Fruit fly (Drosophila melanogaster) whole organism, embryonic: ENCODE data around the gene Sec24CD.

ENCODE experiments used
- Awh ChIP-seq: fragments of 200-800 bp; sonication (Bioruptor generic); IDR thresholded peaks from 2 replicates; pipeline ENCODE4, ENCODE4 v1.3.6; 2022; ENCODE audit warnings: missing biosample characterization, missing genetic modification characterization
- Blimp-1 ChIP-seq: fragments of 200-800 bp; sonication (Bioruptor generic); optimal IDR thresholded peaks from 3 replicates; lab custom pipeline; 2018; ENCODE audit warnings: missing biosample characterization, missing genetic modification characterization, mild to moderate bottlenecking, moderate library complexity, missing genetic modification reagents
- CG10959 ChIP-seq: fragments of 200-800 bp; sonication (Bioruptor generic); IDR thresholded peaks from 2 replicates; pipeline ENCODE4 v1.3.6; 2022; ENCODE audit warnings: missing biosample characterization, missing genetic modification characterization
- CG11398 ChIP-seq: fragments of 200-800 bp; sonication (Bioruptor generic); optimal IDR thresholded peaks from 2 replicates; lab custom pipeline; 2016; ENCODE audit warnings: missing biosample characterization, missing genetic modification characterization
- CG15269 ChIP-seq: fragments of 200-800 bp; sonication (Bioruptor generic); optimal IDR thresholded peaks from 2 replicates; lab custom pipeline; 2018; ENCODE audit warnings: missing biosample characterization, mild to moderate bottlenecking, missing genetic modification characterization, moderate library complexity
- CG15601 ChIP-seq: fragments of 200-800 bp; sonication (Bioruptor generic); optimal IDR thresholded peaks from 3 replicates; lab custom pipeline; 2019; ENCODE audit warnings: missing biosample characterization, mild to moderate bottlenecking, missing genetic modification characterization, moderate library complexity
- CG18476 ChIP-seq: fragments of 200-800 bp; sonication (Bioruptor generic); optimal IDR thresholded peaks from 2 replicates; lab custom pipeline; 2016; ENCODE audit warnings: missing biosample characterization, mild to moderate bottlenecking, missing genetic modification characterization
- CG42726 ChIP-seq: fragments of 200-800 bp; sonication (Bioruptor generic); IDR thresholded peaks from 2 replicates; pipeline ENCODE4 v1.3.6; 2022; ENCODE audit warnings: missing biosample characterization, missing genetic modification characterization; ENCODE audit not compliant: partially characterized antibody
- CG4424 ChIP-seq: fragments of 200-800 bp; sonication (Bioruptor generic); optimal IDR thresholded peaks from 3 replicates; lab custom pipeline; 2016; ENCODE audit warnings: missing biosample characterization, missing genetic modification characterization
- CG6654 ChIP-seq: fragments of 200-800 bp; sonication (Bioruptor generic); optimal IDR thresholded peaks from 2 replicates; lab custom pipeline; 2017; ENCODE audit warnings: missing biosample characterization, mild to moderate bottlenecking, missing genetic modification characterization
- CG6683 ChIP-seq: fragments of 200-800 bp; sonication (Bioruptor generic); optimal IDR thresholded peaks from 2 replicates; lab custom pipeline; 2017; ENCODE audit warnings: missing biosample characterization, mild to moderate bottlenecking, missing genetic modification characterization, missing genetic modification reagents
- CG6765 ChIP-seq: fragments of 200-800 bp; sonication (Bioruptor generic); optimal IDR thresholded peaks from 3 replicates; lab custom pipeline; 2017; ENCODE audit warnings: missing biosample characterization, mild to moderate bottlenecking, missing genetic modification characterization
- CG7928 ChIP-seq: fragments of 200-800 bp; sonication (Bioruptor generic); optimal IDR thresholded peaks from 2 replicates; lab custom pipeline; 2017; ENCODE audit warnings: missing biosample characterization, mild to moderate bottlenecking, missing genetic modification characterization
- CG8089 ChIP-seq: fragments of 200-800 bp; sonication (Bioruptor generic); optimal IDR thresholded peaks from 3 replicates; lab custom pipeline; 2016; ENCODE audit warnings: missing biosample characterization, missing genetic modification characterization
- CG9609 ChIP-seq: fragments of 200-800 bp; sonication (Bioruptor generic); optimal IDR thresholded peaks from 3 replicates; lab custom pipeline; 2016; ENCODE audit warnings: missing biosample characterization, missing genetic modification characterization
- Chrac-16 ChIP-seq: fragments of 200-800 bp; sonication (Bioruptor generic); optimal IDR thresholded peaks from 3 replicates; lab custom pipeline; 2016; ENCODE audit warnings: missing biosample characterization, missing genetic modification characterization
- Dip3 ChIP-seq: fragments of 200-800 bp; sonication (Bioruptor generic); optimal IDR thresholded peaks from 3 replicates; lab custom pipeline; 2016; ENCODE audit warnings: missing biosample characterization, missing genetic modification characterization
- ERR ChIP-seq: fragments of 200-800 bp; sonication (Bioruptor generic); optimal IDR thresholded peaks from 2 replicates; lab custom pipeline; 2016; ENCODE audit warnings: missing biosample characterization, missing genetic modification characterization
- Ets97D ChIP-seq: fragments of 200-800 bp; sonication (Bioruptor generic); optimal IDR thresholded peaks from 3 replicates; lab custom pipeline; 2016; ENCODE audit warnings: missing biosample characterization, missing genetic modification characterization
- Fer2 ChIP-seq: fragments of 200-800 bp; sonication (Bioruptor generic); optimal IDR thresholded peaks from 2 replicates; lab custom pipeline; 2018; ENCODE audit warnings: missing biosample characterization, mild to moderate bottlenecking, missing genetic modification characterization, moderate library complexity
- HmgD ChIP-seq: fragments of 200-800 bp; sonication (Bioruptor generic); optimal IDR thresholded peaks from 3 replicates; lab custom pipeline; 2016; ENCODE audit warnings: missing biosample characterization, missing genetic modification characterization
- Max ChIP-seq: fragments of 200-800 bp; sonication (Bioruptor generic); optimal IDR thresholded peaks from 2 replicates; lab custom pipeline; 2016; ENCODE audit warnings: missing biosample characterization, mild to moderate bottlenecking, missing genetic modification characterization
- Oaz ChIP-seq: fragments of 200-800 bp; sonication (Bioruptor generic); IDR thresholded peaks from 2 replicates; pipeline ENCODE4 v1.3.6; 2022; ENCODE audit warnings: missing biosample characterization, missing genetic modification characterization
- Ravus ChIP-seq: fragments of 200-800 bp; sonication (Bioruptor generic); IDR thresholded peaks from 2 replicates; pipeline ENCODE4 v1.3.6; 2022; ENCODE audit warnings: missing biosample characterization, missing genetic modification characterization
- TFAM ChIP-seq: fragments of 200-800 bp; sonication (Bioruptor generic); optimal IDR thresholded peaks from 2 replicates; lab custom pipeline; 2017; ENCODE audit warnings: missing biosample characterization, missing genetic modification characterization, inconsistent platforms
- Xbp1 ChIP-seq: fragments of 200-800 bp; sonication (Bioruptor generic); optimal IDR thresholded peaks from 3 replicates; lab custom pipeline; 2016; ENCODE audit warnings: missing biosample characterization, mild to moderate bottlenecking, missing genetic modification characterization
- Xrp1 ChIP-seq: fragments of 200-800 bp; sonication (Bioruptor generic); IDR thresholded peaks from 2 replicates; pipeline ENCODE4 v1.3.6; 2022; ENCODE audit warnings: missing biosample characterization, missing genetic modification characterization
- ara ChIP-seq: fragments of 200-800 bp; sonication (Bioruptor generic); IDR thresholded peaks from 2 replicates; pipeline ENCODE4 v1.3.6; 2022; ENCODE audit warnings: missing biosample characterization, missing genetic modification characterization
- bowl ChIP-seq: fragments of 200-800 bp; sonication (Bioruptor generic); IDR thresholded peaks from 2 replicates; pipeline ENCODE4 v1.3.6; 2022; ENCODE audit warnings: missing biosample characterization, missing genetic modification characterization
- caup ChIP-seq: fragments of 200-800 bp; sonication (Bioruptor generic); optimal IDR thresholded peaks from 3 replicates; lab custom pipeline; 2017; ENCODE audit warnings: missing biosample characterization, mild to moderate bottlenecking, missing genetic modification characterization, moderate library complexity; ENCODE audit not compliant: severe bottlenecking
- crc ChIP-seq: fragments of 200-800 bp; sonication (Bioruptor generic); optimal IDR thresholded peaks from 2 replicates; lab custom pipeline; 2016; ENCODE audit warnings: missing biosample characterization, missing genetic modification characterization
- eve ChIP-seq, 2 experiments: fragments of >200 bp; optimal IDR thresholded peaks; 2 replicates each; lab custom pipeline; 2017; ENCODE audit warnings: missing biosample characterization in 2 of 2, missing genetic modification characterization in 2 of 2
- gce ChIP-seq: fragments of 200-800 bp; sonication (Bioruptor generic); IDR thresholded peaks from 3 replicates; pipeline ENCODE4 v1.3.6; 2022; ENCODE audit warnings: missing biosample characterization, missing genetic modification characterization
- gcm ChIP-seq: fragments of 200-800 bp; sonication (Bioruptor generic); optimal IDR thresholded peaks from 2 replicates; lab custom pipeline; 2019; ENCODE audit warnings: missing biosample characterization, mild to moderate bottlenecking, missing genetic modification characterization, moderate library complexity
- hkb ChIP-seq, 2 experiments: fragments of 200-800 bp in 1 of 2; fragments of >200 bp in 1 of 2; sonication (Bioruptor generic) in 1 of 2; IDR thresholded peaks in 1 of 2; optimal IDR thresholded peaks in 1 of 2; 2 replicates each; pipeline versions ENCODE4 v1.3.6 to Lab custom; 2017 to 2022; ENCODE audit warnings: missing biosample characterization in 1 of 2, missing genetic modification characterization in 1 of 2
- insv ChIP-seq, 2 experiments: fragments of 200-800 bp; sonication (Bioruptor generic); optimal IDR thresholded peaks; 3 replicates each; lab custom pipeline; 2016 to 2018; ENCODE audit warnings: missing biosample characterization in 2 of 2, missing genetic modification characterization in 2 of 2
- kay ChIP-seq: fragments of 200-800 bp; sonication (Bioruptor generic); optimal IDR thresholded peaks from 2 replicates; lab custom pipeline; 2016; ENCODE audit warnings: missing biosample characterization, missing genetic modification characterization
- klu ChIP-seq: fragments of 200-800 bp; sonication (Bioruptor generic); IDR thresholded peaks from 2 replicates; pipeline ENCODE4 v1.3.6; 2022; ENCODE audit warnings: missing biosample characterization, missing genetic modification characterization
- lbe ChIP-seq: fragments of 200-800 bp; sonication (Bioruptor generic); optimal IDR thresholded peaks from 2 replicates; lab custom pipeline; 2016; ENCODE audit warnings: missing biosample characterization, mild to moderate bottlenecking, missing genetic modification characterization
- nerfin-2 ChIP-seq: fragments of 200-800 bp; sonication (Bioruptor generic); IDR thresholded peaks from 2 replicates; pipeline ENCODE4 v1.3.6; 2022; ENCODE audit warnings: missing biosample characterization, missing genetic modification characterization; ENCODE audit not compliant: partially characterized antibody
- odd ChIP-seq: fragments of 200-800 bp; sonication (Bioruptor generic); optimal IDR thresholded peaks from 2 replicates; lab custom pipeline; 2017; ENCODE audit warnings: missing biosample characterization, mild to moderate bottlenecking, missing genetic modification characterization
- pfk ChIP-seq: fragments of 200-800 bp; sonication (Bioruptor generic); optimal IDR thresholded peaks from 2 replicates; lab custom pipeline; 2018; ENCODE audit warnings: missing biosample characterization, mild to moderate bottlenecking, missing genetic modification characterization, moderate library complexity
- pum ChIP-seq: fragments of 200-800 bp; sonication (Bioruptor generic); optimal IDR thresholded peaks from 2 replicates; lab custom pipeline; 2016; ENCODE audit warnings: missing biosample characterization, missing genetic modification characterization
- sim ChIP-seq: fragments of 200-800 bp; sonication (Bioruptor generic); IDR thresholded peaks from 2 replicates; pipeline ENCODE4 v1.3.6; 2022; ENCODE audit warnings: missing biosample characterization, missing genetic modification characterization
- slp2 ChIP-seq: fragments of 200-800 bp; sonication (Bioruptor generic); optimal IDR thresholded peaks from 2 replicates; lab custom pipeline; 2016; ENCODE audit warnings: missing biosample characterization, missing genetic modification characterization
- sr ChIP-seq: fragments of 200-800 bp; sonication (Bioruptor generic); IDR thresholded peaks from 3 replicates; pipeline ENCODE4 v1.3.6; 2022; ENCODE audit warnings: missing biosample characterization, missing genetic modification characterization
- toy ChIP-seq: fragments of 200-800 bp; sonication (Bioruptor generic); IDR thresholded peaks from 2 replicates; pipeline ENCODE4 v1.3.6; 2022; ENCODE audit warnings: missing biosample characterization, missing genetic modification characterization
- ttk ChIP-seq: fragments of 200-800 bp; sonication (Bioruptor generic); IDR thresholded peaks from 2 replicates; pipeline ENCODE4 v2.1.2; 2022; ENCODE audit warnings: missing biosample characterization, missing genetic modification characterization
- zf30C ChIP-seq: fragments of 200-800 bp; sonication (Bioruptor generic); optimal IDR thresholded peaks from 3 replicates; lab custom pipeline; 2018; ENCODE audit warnings: missing biosample characterization, mild to moderate bottlenecking, missing genetic modification characterization

Sec24CD gene

DNA sequence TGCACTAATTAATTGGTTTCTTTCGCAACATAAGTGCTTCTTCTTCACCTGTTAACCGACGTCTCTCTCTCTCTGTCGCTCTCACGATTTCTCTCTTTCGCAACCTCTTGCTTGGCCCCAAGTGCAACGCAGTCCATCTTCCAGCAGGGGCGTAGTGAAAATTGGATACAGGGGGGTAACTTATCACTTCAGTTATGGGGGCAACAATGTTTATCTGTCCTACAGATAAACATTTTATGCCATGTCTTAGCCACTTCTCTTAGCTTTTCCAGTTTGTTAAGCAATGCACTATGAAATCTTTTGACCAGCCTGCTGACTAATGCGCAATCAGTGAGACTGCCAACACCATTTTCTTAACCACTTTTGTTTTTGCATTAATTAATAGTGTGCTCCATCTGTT is 9.3 kb downstream of the Sec24CD start (continued):
- TF ChIP-seq eve (GFP tag; optimal IDR thresholded peaks at IDR 0.05; lab: Kevin White, UChicago) (no peak), CG9609 (GFP tag; lab: Kevin White, UChicago) (no peak), Max (GFP tag; lab: Kevin White, UChicago) (no peak), CG15269 (tag; lab: Kevin White, UChicago) (peak; percentile 65), Dip3 (GFP tag; lab: Kevin White, UChicago) (no peak), sim (GFP tag; lab: Robert Waterston, UW) (no peak), klu (no peak), TFAM (GFP tag; lab: Kevin White, UChicago) (no peak), Fer2 (tag; lab: Kevin White, UChicago) (no peak), ara (peak; percentile 71), insv (GFP tag; optimal IDR thresholded peaks at IDR 0.05; lab: Kevin White, UChicago) (no peak), Xbp1 (peak; percentile 54), pum (GFP tag; lab: Kevin White, UChicago) (no peak), Awh (GFP tag; lab: Robert Waterston, UW) (no peak; the same call in none of the 2 replicates), CG10959 (GFP tag; lab: Robert Waterston, UW) (no peak), gce (GFP tag; lab: Robert Waterston, UW) (peak; percentile 34; the same call in 1 of the 3 replicates), Blimp-1 (peak; percentile 47), gcm (peak; percentile 46), odd (GFP tag; lab: Kevin White, UChicago) (peak; percentile 43), pfk (GFP tag; lab: Kevin White, UChicago) (no peak), Chrac-16 (GFP tag; lab: Kevin White, UChicago) (peak; percentile 31), CG6683 (no peak), ERR (GFP tag; lab: Kevin White, UChicago) (no peak), CG6765 (no peak), slp2 (GFP tag; lab: Kevin White, UChicago) (no peak), zf30C (GFP tag; lab: Kevin White, UChicago) (no peak), nerfin-2 (GFP tag; lab: Robert Waterston, UW) (no peak; the same call in 1 of the 2 replicates), bowl (GFP tag; lab: Robert Waterston, UW) (peak; percentile 55; the same call in 1 of the 2 replicates), CG4424 (peak; percentile 34), Ets97D (GFP tag; lab: Kevin White, UChicago) (no peak), hkb (optimal IDR thresholded peaks at IDR 0.05; lab: Kevin White, UChicago) (no peak), hkb (GFP tag; IDR thresholded peaks at IDR 0.05; lab: Robert Waterston, UW) (peak; percentile 73), CG7928 (GFP tag; lab: Kevin White, UChicago) (no peak), CG8089 (GFP tag; lab: Kevin White, UChicago) (peak; percentile 20), CG42726 (GFP tag; lab: Robert Waterston, UW) (no peak), CG6654 (GFP tag; lab: Kevin White, UChicago) (no peak), sr (peak; percentile 53; the same call in 1 of the 3 replicates), kay (GFP tag; lab: Kevin White, UChicago) (no peak), CG11398 (GFP tag; lab: Kevin White, UChicago) (peak; percentile 41), ttk (GFP tag; lab: Robert Waterston, UW) (peak; percentile 31; the same call in 1 of the 2 replicates), HmgD (GFP tag; lab: Kevin White, UChicago) (no peak), Ravus (no peak), toy (GFP tag; lab: Robert Waterston, UW) (no peak), Oaz (GFP tag; lab: Robert Waterston, UW) (peak; percentile 36; the same call in 1 of the 2 replicates), crc (GFP tag; lab: Kevin White, UChicago) (no peak), caup (GFP tag; lab: Kevin White, UChicago) (no peak), Xrp1 (GFP tag; lab: Robert Waterston, UW) (peak; percentile 33; the same call in 1 of the 2 replicates), CG15601 (tag; lab: Kevin White, UChicago) (peak; percentile 4), lbe (GFP tag; lab: Kevin White, UChicago) (no peak), CG18476 (GFP tag; lab: Kevin White, UChicago) (no peak)
